Fruit fly (Drosophila melanogaster) whole organism, embryonic: ENCODE data around the gene CG4594.

Source experiments
- Awh ChIP-seq: fragments of 200-800 bp; sonication (Bioruptor generic); IDR thresholded peaks from 2 replicates; pipeline ENCODE4, ENCODE4 v1.3.6; 2022; ENCODE audit warnings: missing biosample characterization, missing genetic modification characterization
- B-H1 ChIP-seq: fragments of 200-800 bp; sonication (Bioruptor generic); IDR thresholded peaks from 3 replicates; pipeline ENCODE4 v1.3.6; 2022; ENCODE audit warnings: missing biosample characterization, missing genetic modification characterization
- Bdp1 ChIP-seq: fragments of 200-800 bp; sonication (Bioruptor generic); optimal IDR thresholded peaks from 3 replicates; lab custom pipeline; 2016; ENCODE audit warnings: missing biosample characterization, missing genetic modification characterization
- BtbVII ChIP-seq: fragments of 200-800 bp; sonication (Bioruptor generic); optimal IDR thresholded peaks from 3 replicates; lab custom pipeline; 2017; ENCODE audit warnings: missing biosample characterization, mild to moderate bottlenecking, missing genetic modification characterization
- CG11456 ChIP-seq: fragments of 200-800 bp; sonication (Bioruptor generic); IDR thresholded peaks from 3 replicates; pipeline ENCODE4 v1.3.6; 2022; ENCODE audit warnings: missing biosample characterization, missing genetic modification characterization
- CG12104 ChIP-seq: fragments of 200-800 bp; sonication (Bioruptor generic); optimal IDR thresholded peaks from 3 replicates; lab custom pipeline; 2016; ENCODE audit warnings: missing biosample characterization, missing genetic modification characterization
- CG1233 ChIP-seq: fragments of 200-800 bp; sonication (Bioruptor generic); optimal IDR thresholded peaks from 4 replicates; lab custom pipeline; 2018; ENCODE audit warnings: missing biosample characterization, mild to moderate bottlenecking, missing genetic modification characterization
- CG12659 ChIP-seq: fragments of 200-800 bp; sonication (Bioruptor generic); optimal IDR thresholded peaks from 3 replicates; lab custom pipeline; 2017; ENCODE audit warnings: mild to moderate bottlenecking, missing biosample characterization, missing genetic modification reagents, missing genetic modification characterization
- CG13624 ChIP-seq: fragments of 200-800 bp; sonication (Bioruptor generic); optimal IDR thresholded peaks from 2 replicates; lab custom pipeline; 2016; ENCODE audit warnings: missing biosample characterization, missing genetic modification characterization
- CG14710 ChIP-seq: fragments of 200-800 bp; sonication (Bioruptor generic); optimal IDR thresholded peaks from 3 replicates; lab custom pipeline; 2019; ENCODE audit warnings: missing biosample characterization, mild to moderate bottlenecking, missing genetic modification characterization, moderate library complexity
- CG1647 ChIP-seq: fragments of 200-800 bp; sonication (Bioruptor generic); optimal IDR thresholded peaks from 3 replicates; lab custom pipeline; 2016; ENCODE audit warnings: missing biosample characterization, missing genetic modification characterization
- CG17829 ChIP-seq: fragments of 200-800 bp; optimal IDR thresholded peaks from 2 replicates; lab custom pipeline; 2019; ENCODE audit warnings: missing biosample characterization, mild to moderate bottlenecking, missing genetic modification characterization, moderate library complexity
- CG1792 ChIP-seq: fragments of 200-800 bp; sonication (Bioruptor generic); optimal IDR thresholded peaks from 2 replicates; lab custom pipeline; 2016; ENCODE audit warnings: missing biosample characterization, missing genetic modification characterization
- CG18599 ChIP-seq: fragments of 200-800 bp; sonication (Bioruptor generic); optimal IDR thresholded peaks from 3 replicates; lab custom pipeline; 2017; ENCODE audit warnings: missing biosample characterization, missing genetic modification characterization, mild to moderate bottlenecking, moderate library complexity, missing genetic modification reagents
- CG2116 ChIP-seq: fragments of 200-800 bp; sonication (Bioruptor generic); optimal IDR thresholded peaks from 3 replicates; lab custom pipeline; 2018; ENCODE audit warnings: missing biosample characterization, mild to moderate bottlenecking, missing genetic modification characterization
- CG3163 ChIP-seq: fragments of 200-800 bp; sonication (Bioruptor generic); optimal IDR thresholded peaks from 3 replicates; lab custom pipeline; 2016; ENCODE audit warnings: missing biosample characterization, missing genetic modification characterization
- CG34422 ChIP-seq: fragments of 200-800 bp; sonication (Bioruptor generic); IDR thresholded peaks from 3 replicates; pipeline ENCODE4 v1.3.6; 2022; ENCODE audit warnings: missing biosample characterization, missing genetic modification characterization
- CG6813 ChIP-seq: fragments of 200-800 bp; sonication (Bioruptor generic); optimal IDR thresholded peaks from 2 replicates; lab custom pipeline; 2017; ENCODE audit warnings: missing biosample characterization, missing genetic modification characterization, mild to moderate bottlenecking, moderate library complexity, missing genetic modification reagents
- CG9727 ChIP-seq: fragments of 200-800 bp; sonication (Bioruptor generic); optimal IDR thresholded peaks from 3 replicates; lab custom pipeline; 2017; ENCODE audit warnings: missing biosample characterization, mild to moderate bottlenecking, missing genetic modification characterization
- Chrac-16 ChIP-seq: fragments of 200-800 bp; sonication (Bioruptor generic); optimal IDR thresholded peaks from 3 replicates; lab custom pipeline; 2016; ENCODE audit warnings: missing biosample characterization, missing genetic modification characterization
- CoRest ChIP-seq: fragments of 200-800 bp; sonication (Bioruptor generic); optimal IDR thresholded peaks from 3 replicates; lab custom pipeline; 2018; ENCODE audit warnings: missing biosample characterization, mild to moderate bottlenecking, missing genetic modification characterization, moderate library complexity
- Dll ChIP-seq: fragments of 200-800 bp; sonication (Bioruptor generic); IDR thresholded peaks from 4 replicates; pipeline ENCODE4 v1.3.6; 2022; ENCODE audit warnings: missing biosample characterization, missing genetic modification characterization; ENCODE audit not compliant: partially characterized antibody
- Drgx ChIP-seq: fragments of 200-800 bp; sonication (Bioruptor generic); IDR thresholded peaks from 2 replicates; pipeline ENCODE4 v1.3.6; 2022; ENCODE audit warnings: missing biosample characterization, missing genetic modification characterization
- HHEX ChIP-seq: fragments of 200-800 bp; sonication (Bioruptor generic); optimal IDR thresholded peaks from 3 replicates; lab custom pipeline; 2017; ENCODE audit warnings: missing biosample characterization, mild to moderate bottlenecking, missing genetic modification characterization, missing genetic modification reagents
- MESR4 ChIP-seq: fragments of 200-800 bp; sonication (Bioruptor generic); optimal IDR thresholded peaks from 2 replicates; lab custom pipeline; 2018; ENCODE audit warnings: missing biosample characterization, mild to moderate bottlenecking, missing genetic modification characterization, moderate library complexity
- MTF-1 ChIP-seq: fragments of 200-800 bp; sonication (Bioruptor generic); optimal IDR thresholded peaks from 2 replicates; lab custom pipeline; 2018; ENCODE audit warnings: missing biosample characterization, mild to moderate bottlenecking, missing genetic modification characterization, borderline replicate concordance
- Meics ChIP-seq: fragments of 200-800 bp; sonication (Bioruptor generic); optimal IDR thresholded peaks from 2 replicates; lab custom pipeline; 2017; ENCODE audit warnings: missing biosample characterization, mild to moderate bottlenecking, missing genetic modification characterization
- Mrtf ChIP-seq: fragments of 200-800 bp; sonication (Bioruptor generic); IDR thresholded peaks from 3 replicates; pipeline ENCODE4 v1.3.6; 2022; ENCODE audit warnings: missing biosample characterization, missing genetic modification characterization
- NFAT ChIP-seq: fragments of 200-800 bp; sonication (Bioruptor generic); IDR thresholded peaks from 2 replicates; pipeline ENCODE4 v1.3.6; 2022; ENCODE audit warnings: missing biosample characterization, missing genetic modification characterization
- Nf-YB ChIP-seq: fragments of 200-800 bp; sonication (Bioruptor generic); optimal IDR thresholded peaks from 3 replicates; lab custom pipeline; 2019; ENCODE audit warnings: missing biosample characterization, mild to moderate bottlenecking, missing genetic modification characterization, moderate library complexity
- Sox102F ChIP-seq: fragments of 200-800 bp; sonication (Bioruptor generic); optimal IDR thresholded peaks from 2 replicates; lab custom pipeline; 2018; ENCODE audit warnings: missing biosample characterization, mild to moderate bottlenecking, missing genetic modification characterization, moderate library complexity
- Usf ChIP-seq: fragments of 200-800 bp; sonication (Bioruptor generic); optimal IDR thresholded peaks from 2 replicates; lab custom pipeline; 2017; ENCODE audit warnings: missing genotype, missing biosample characterization, missing genetic modification characterization
- btn ChIP-seq: fragments of 200-800 bp; sonication (Bioruptor generic); optimal IDR thresholded peaks from 2 replicates; lab custom pipeline; 2016; ENCODE audit warnings: missing biosample characterization, missing genetic modification characterization
- cwo ChIP-seq: fragments of 200-800 bp; sonication (Bioruptor generic); optimal IDR thresholded peaks from 3 replicates; lab custom pipeline; 2017; ENCODE audit warnings: missing biosample characterization, missing genetic modification characterization, mild to moderate bottlenecking, moderate library complexity, missing genetic modification reagents
- disco-r ChIP-seq: fragments of 200-800 bp; sonication (Bioruptor generic); optimal IDR thresholded peaks from 2 replicates; lab custom pipeline; 2016; ENCODE audit warnings: missing biosample characterization, missing genetic modification characterization
- ems ChIP-seq: fragments of 200-800 bp; sonication (Bioruptor generic); optimal IDR thresholded peaks from 3 replicates; lab custom pipeline; 2016; ENCODE audit warnings: missing biosample characterization, missing genetic modification characterization
- exex ChIP-seq: fragments of 200-800 bp; sonication (Bioruptor generic); optimal IDR thresholded peaks from 4 replicates; lab custom pipeline; 2018; ENCODE audit warnings: missing biosample characterization, mild to moderate bottlenecking, missing genetic modification characterization, moderate library complexity
- fd102C ChIP-seq: fragments of 200-800 bp; sonication (Bioruptor generic); optimal IDR thresholded peaks from 2 replicates; lab custom pipeline; 2018; ENCODE audit warnings: missing biosample characterization, mild to moderate bottlenecking, missing genetic modification characterization, moderate library complexity
- fd96Cb ChIP-seq: fragments of 200-800 bp; sonication (Bioruptor generic); optimal IDR thresholded peaks from 2 replicates; lab custom pipeline; 2018; ENCODE audit warnings: missing biosample characterization, mild to moderate bottlenecking, missing genetic modification characterization, moderate library complexity
- gro ChIP-seq: fragments of 200-800 bp; sonication (Bioruptor generic); optimal IDR thresholded peaks from 2 replicates; lab custom pipeline; 2016; ENCODE audit warnings: missing biosample characterization, missing genetic modification characterization
- gsb ChIP-seq: fragments of 200-800 bp; sonication (Bioruptor generic); IDR thresholded peaks from 2 replicates; pipeline ENCODE4 v1.3.6; 2022; ENCODE audit warnings: missing biosample characterization, missing genetic modification characterization
- jumu ChIP-seq: fragments of 200-800 bp; sonication (Bioruptor generic); optimal IDR thresholded peaks from 3 replicates; lab custom pipeline; 2016; ENCODE audit warnings: missing biosample characterization, missing genetic modification characterization
- pan ChIP-seq, 4 experiments: fragments of >200 bp in 3 of 4; fragments of 200-800 bp in 1 of 4; sonication (Bioruptor generic) in 1 of 4; optimal IDR thresholded peaks in 3 of 4; IDR thresholded peaks in 1 of 4; 2 replicates each; pipeline versions ENCODE4 v1.3.6 to Lab custom; 2017 to 2022; ENCODE audit warnings: missing biosample characterization in 2 of 4, missing genetic modification characterization in 2 of 4, mixed read lengths in 1 of 4
- rib ChIP-seq: fragments of 200-800 bp; sonication (Bioruptor generic); IDR thresholded peaks from 2 replicates; pipeline ENCODE4 v1.3.6; 2022; ENCODE audit warnings: missing biosample characterization, missing genetic modification characterization
- salm ChIP-seq: fragments of 200-800 bp; sonication (Bioruptor generic); optimal IDR thresholded peaks from 2 replicates; lab custom pipeline; 2018; ENCODE audit warnings: missing biosample characterization, mild to moderate bottlenecking, missing genetic modification characterization
- seq ChIP-seq: fragments of 200-800 bp; sonication (Bioruptor generic); IDR thresholded peaks from 2 replicates; pipeline ENCODE4 v1.3.6; 2022; ENCODE audit warnings: missing biosample characterization, missing genetic modification characterization
- tll ChIP-seq, 2 experiments: fragments of 200-800 bp in 1 of 2; fragments of >200 bp in 1 of 2; sonication (Bioruptor generic) in 1 of 2; optimal IDR thresholded peaks; 2 replicates each; lab custom pipeline; 2017 to 2019; ENCODE audit warnings: missing biosample characterization in 2 of 2, missing genetic modification characterization in 2 of 2, mild to moderate bottlenecking in 1 of 2, moderate library complexity in 1 of 2
- toy ChIP-seq: fragments of 200-800 bp; sonication (Bioruptor generic); IDR thresholded peaks from 2 replicates; pipeline ENCODE4 v1.3.6; 2022; ENCODE audit warnings: missing biosample characterization, missing genetic modification characterization
- zen ChIP-seq: fragments of 200-800 bp; sonication (Bioruptor generic); optimal IDR thresholded peaks from 3 replicates; lab custom pipeline; 2018; ENCODE audit warnings: missing biosample characterization, mild to moderate bottlenecking, missing genetic modification characterization, moderate library complexity

The CG4594 gene

dm6 chr2L:9921401-9921800, 1.4 kb downstream of the CG4594 start, which contains the start of gene CG4592 (continued):
- TF ChIP-seq CG3163 (GFP tag; lab: Kevin White, UChicago) (no peak), CG17829 (peak; percentile 65), Dll (no peak), Bdp1 (GFP tag; lab: Kevin White, UChicago) (peak; percentile 18), Mrtf (peak; percentile 31; the same call in 2 of the 3 replicates), fd102C (GFP tag; lab: Kevin White, UChicago) (no peak), fd96Cb (tag; lab: Kevin White, UChicago) (peak; percentile 41), tll (GFP tag; optimal IDR thresholded peaks at IDR 0.05; lab: Kevin White, UChicago) (no peak), Chrac-16 (peak; percentile 10), Nf-YB (peak; percentile 23), B-H1 (GFP tag; lab: Robert Waterston, UW) (peak; percentile 21; the same call in 1 of the 3 replicates), zen (tag; lab: Kevin White, UChicago) (peak; percentile 48), salm (no peak), CG6813 (GFP tag; lab: Kevin White, UChicago) (peak; percentile 17), exex (peak; percentile 52), CG12104 (GFP tag; lab: Kevin White, UChicago) (peak; percentile 4), gsb (GFP tag; lab: Robert Waterston, UW) (no peak), MTF-1 (GFP tag; lab: Kevin White, UChicago) (peak; percentile 26), Meics (GFP tag; lab: Kevin White, UChicago) (peak; percentile 70), rib (no peak), cwo (GFP tag; lab: Kevin White, UChicago) (peak; percentile 14), HHEX (GFP tag; lab: Kevin White, UChicago) (peak; percentile 34), CG1647 (GFP tag; lab: Kevin White, UChicago) (no peak), seq (GFP tag; lab: Robert Waterston, UW) (0 out of 2 replicates have a peak, but pooled peaks have one; percentile 30), gro (peak; percentile 67), CG34422 (peak; percentile 11; the same call in 1 of the 3 replicates), CG14710 (tag; lab: Kevin White, UChicago) (peak; percentile 52), CoRest (tag; lab: Kevin White, UChicago) (peak; percentile 64), MESR4 (GFP tag; lab: Kevin White, UChicago) (peak; percentile 21), Usf (peak; percentile 22), btn (GFP tag; lab: Kevin White, UChicago) (no peak), Awh (GFP tag; lab: Robert Waterston, UW) (no peak), toy (GFP tag; lab: Robert Waterston, UW) (no peak), CG12659 (GFP tag; lab: Kevin White, UChicago) (peak; percentile 63), CG2116 (GFP tag; lab: Kevin White, UChicago) (peak; percentile 38), BtbVII (GFP tag; lab: Kevin White, UChicago) (peak; percentile 36), Sox102F (GFP tag; lab: Kevin White, UChicago) (peak; percentile 61), NFAT (peak; percentile 60), jumu (peak; percentile 30), CG1792 (no peak), pan (optimal IDR thresholded peaks at IDR 0.05; lab: Kevin White, UChicago) (no peak), pan (GFP tag; optimal IDR thresholded peaks at IDR 0.05 in 1 of 2, IDR thresholded peaks at IDR 0.05 in 1 of 2) (peak in 1 of 2 experiments; percentile 73), CG1233 (GFP tag; lab: Kevin White, UChicago) (peak; percentile 58), disco-r (GFP tag; lab: Kevin White, UChicago) (no peak), CG11456 (peak; percentile 73; the same call in 2 of the 3 replicates), CG13624 (GFP tag; lab: Kevin White, UChicago) (no peak), ems (GFP tag; lab: Kevin White, UChicago) (peak; percentile 18), CG9727 (GFP tag; lab: Kevin White, UChicago) (peak; percentile 64), Drgx (GFP tag; lab: Robert Waterston, UW) (peak; percentile 83), CG18599 (GFP tag; lab: Kevin White, UChicago) (peak; percentile 58)
